Fruit fly (Drosophila melanogaster): ENCODE results near the gene DIP-beta.

Gene DIP-beta

DNA sequence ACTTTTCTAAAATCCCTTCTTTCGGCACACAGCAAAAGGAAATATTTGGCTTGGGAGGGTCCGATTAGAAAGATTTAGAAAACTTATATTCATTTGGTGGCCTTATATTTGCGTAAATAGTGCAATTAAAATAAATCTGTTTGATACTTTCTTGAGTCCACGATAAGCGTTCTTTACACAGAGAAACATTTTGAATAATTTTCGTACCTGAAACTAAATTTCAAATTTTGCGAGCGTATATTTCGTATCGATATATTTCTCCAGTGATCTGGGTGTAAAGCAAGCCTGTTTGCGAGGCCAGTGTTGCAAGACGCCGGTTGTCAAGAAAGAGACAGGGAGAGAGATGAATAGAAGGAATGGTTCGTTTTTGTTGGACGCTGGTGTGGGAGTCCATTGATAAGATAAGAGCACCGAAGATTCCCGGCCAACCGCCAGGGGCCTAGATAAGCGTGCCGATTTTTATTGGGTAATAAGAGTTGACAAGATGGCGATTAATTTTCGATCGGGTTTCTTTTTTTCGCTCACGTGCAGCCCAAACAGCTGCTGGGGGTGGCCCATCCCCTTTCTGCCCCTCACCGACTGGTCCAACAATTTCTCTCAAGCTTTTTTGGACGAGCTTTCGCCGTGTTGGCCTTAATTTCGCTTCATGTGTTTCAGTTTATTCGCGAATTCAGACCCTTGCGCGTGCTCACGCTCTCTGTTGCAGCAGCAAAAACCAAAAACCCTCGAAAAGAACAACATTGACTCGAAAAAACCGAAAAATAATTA is 83.7 kb downstream of the DIP-beta start, which contains the start of gene slgA (continued):
- TF ChIP-seq CG1603 (tag; optimal IDR thresholded peaks at IDR 0.05) = peak; percentile 60
- no peak for TF ChIP-seq Ada2b (GFP tag; IDR thresholded peaks at IDR 0.05)
- TF ChIP-seq grn (GFP tag; optimal IDR thresholded peaks at IDR 0.05) = peak; percentile 37
- no peak for TF ChIP-seq Ssrp (tag; optimal IDR thresholded peaks at IDR 0.05)
- TF ChIP-seq Hey (tag; optimal IDR thresholded peaks at IDR 0.05) = no peak
- TF ChIP-seq CG11093 (GFP tag; IDR thresholded peaks at IDR 0.05) = no peak
- no peak for TF ChIP-seq tio (GFP tag; optimal IDR thresholded peaks at IDR 0.05)
- TF ChIP-seq CoRest (tag; optimal IDR thresholded peaks at IDR 0.05) = peak; percentile 48
- peak; percentile 32 for TF ChIP-seq MESR4 (GFP tag; optimal IDR thresholded peaks at IDR 0.05)
- no peak for TF ChIP-seq CG6854 (GFP tag; optimal IDR thresholded peaks at IDR 0.05)
- no peak for TF ChIP-seq btn (GFP tag; optimal IDR thresholded peaks at IDR 0.05)
- TF ChIP-seq gfzf (GFP tag; optimal IDR thresholded peaks at IDR 0.05) = peak; percentile 27
- TF ChIP-seq CG14050 (GFP tag; IDR thresholded peaks at IDR 0.05) = 0 out of 3 replicates have a peak, but pooled peaks have one; percentile 16
- no peak for TF ChIP-seq exex (tag; optimal IDR thresholded peaks at IDR 0.05)
- TF ChIP-seq CG5245 (GFP tag; optimal IDR thresholded peaks at IDR 0.05) = no peak
- no peak for TF ChIP-seq kni (GFP tag; optimal IDR thresholded peaks at IDR 0.05)
- TF ChIP-seq gem (tag; optimal IDR thresholded peaks at IDR 0.05) = no peak
- no peak for TF ChIP-seq CG14667 (GFP tag; IDR thresholded peaks at IDR 0.05)
- no peak for TF ChIP-seq CG4282 (GFP tag; optimal IDR thresholded peaks at IDR 0.05)
- TF ChIP-seq wdn (GFP tag; IDR thresholded peaks at IDR 0.05) = no peak
- TF ChIP-seq CG16779 (GFP tag; IDR thresholded peaks at IDR 0.05) = no peak
- peak; percentile 5 for TF ChIP-seq CG12391 (tag; optimal IDR thresholded peaks at IDR 0.05)
- peak; percentile 65 for TF ChIP-seq CG2120 (GFP tag; optimal IDR thresholded peaks at IDR 0.05)
- TF ChIP-seq unpg (GFP tag; optimal IDR thresholded peaks at IDR 0.05) = no peak
- no peak for TF ChIP-seq insv (GFP tag; optimal IDR thresholded peaks at IDR 0.05)
- TF ChIP-seq esg (GFP tag; conservative IDR thresholded peaks at IDR 0.05) = no peak
- no peak for TF ChIP-seq Jarid2 (GFP tag; optimal IDR thresholded peaks at IDR 0.05)
- TF ChIP-seq CG5180 (GFP tag; optimal IDR thresholded peaks at IDR 0.05) = no peak
- peak; percentile 54 for TF ChIP-seq CG33213 (GFP tag; optimal IDR thresholded peaks at IDR 0.05)
- no peak for TF ChIP-seq CG31388 (GFP tag; optimal IDR thresholded peaks at IDR 0.05)
- TF ChIP-seq CG8290 (GFP tag; optimal IDR thresholded peaks at IDR 0.05) = peak; percentile 61
- TF ChIP-seq CG8290 (tag; optimal IDR thresholded peaks at IDR 0.05) = peak; percentile 18 to 83
- no peak for TF ChIP-seq cad (GFP tag; optimal IDR thresholded peaks at IDR 0.05)
- TF ChIP-seq nau (GFP tag; optimal IDR thresholded peaks at IDR 0.05) = no peak
- peak; percentile 48 for TF ChIP-seq CHES-1-like (GFP tag; optimal IDR thresholded peaks at IDR 0.05)
- peak; percentile 94 for TF ChIP-seq CG10267 (tag; optimal IDR thresholded peaks at IDR 0.05)
- peak in 1 of 2 experiments; percentile 30 for TF ChIP-seq Pdp1 (GFP tag; optimal IDR thresholded peaks at IDR 0.05)
- no peak for TF ChIP-seq Hmx (GFP tag; optimal IDR thresholded peaks at IDR 0.05)
- no peak for TF ChIP-seq CG7987 (GFP tag; optimal IDR thresholded peaks at IDR 0.05)
- TF ChIP-seq slp2 (GFP tag; optimal IDR thresholded peaks at IDR 0.05) = peak; percentile 13
- peak; percentile 90 for TF ChIP-seq Med (GFP tag)
- peak; percentile 23; the same call in 1 of the 3 replicates for TF ChIP-seq CG17361 (GFP tag; IDR thresholded peaks at IDR 0.05)
- peak; percentile 46 for TF ChIP-seq CG30403 (GFP tag; optimal IDR thresholded peaks at IDR 0.05)
- no peak for TF ChIP-seq tll (GFP tag; optimal IDR thresholded peaks at IDR 0.05)
- peak; percentile 39 for TF ChIP-seq tna (GFP tag; IDR thresholded peaks at IDR 0.05; ENCODE audit: partially characterized antibody)
- TF ChIP-seq CG13894 (tag; optimal IDR thresholded peaks at IDR 0.05) = peak; percentile 54
- TF ChIP-seq stwl (tag; optimal IDR thresholded peaks at IDR 0.05) = peak; percentile 77
- TF ChIP-seq CG7556 (GFP tag; optimal IDR thresholded peaks at IDR 0.05) = no peak
- no peak for TF ChIP-seq hbn (GFP tag; IDR thresholded peaks at IDR 0.05; ENCODE audit: partially characterized antibody)

Measured in whole organism, embryonic.